Worm (Caenorhabditis elegans) whole organism, L4 larva: ENCODE data around the gene Y53G8AM.7.

Experiments used
- aha-1 ChIP-seq: fragments of 150-350 bp; peaks from one replicate; lab custom pipeline; 2014; ENCODE audit warnings: missing biosample characterization, missing genetic modification characterization
- hlh-30 ChIP-seq: sonication (generic microtip); optimal IDR thresholded peaks from 2 replicates; lab custom pipeline; 2017; ENCODE audit warnings: antibody characterized with exemption, mild to moderate bottlenecking, missing genetic modification characterization, missing compliant biosample characterization; ENCODE audit not compliant: insufficient read depth
- lin-1 ChIP-seq: fragments of 200-800 bp; sonication (Bioruptor generic); IDR thresholded peaks from 2 replicates; pipeline ENCODE4 v1.3.6; 2022; ENCODE audit warnings: missing genetic modification reagents, missing genetic modification characterization, missing compliant biosample characterization
- lin-29 ChIP-seq: fragments of 200-800 bp; sonication (Bioruptor generic); IDR thresholded peaks from 2 replicates; pipeline ENCODE4 v1.3.6; 2022; ENCODE audit warnings: missing genetic modification reagents, missing genetic modification characterization, missing compliant biosample characterization
- lsy-2 ChIP-seq, 2 experiments: fragments of 150-350 bp in 1 of 2; sonication (generic microtip) in 1 of 2; optimal IDR thresholded peaks; 2 replicates each; lab custom pipeline; 2014 to 2017; ENCODE audit warnings: missing biosample characterization in 2 of 2, missing genetic modification characterization in 2 of 2
- mdl-1 ChIP-seq, 2 experiments: fragments of 150-350 bp in 1 of 2; sonication (generic microtip) in 1 of 2; optimal IDR thresholded peaks; 2 replicates each; lab custom pipeline; 2014 to 2017; ENCODE audit warnings: missing biosample characterization in 2 of 2, missing genetic modification characterization in 2 of 2
- snpc-4 ChIP-seq: fragments of 150-350 bp; optimal IDR thresholded peaks from 2 replicates; lab custom pipeline; 2014; ENCODE audit warnings: missing biosample characterization, missing genetic modification characterization
- zag-1 ChIP-seq: fragments of 150-350 bp; optimal IDR thresholded peaks from 2 replicates; lab custom pipeline; 2014; ENCODE audit warnings: missing biosample characterization, missing genetic modification characterization

- TF ChIP-seq snpc-4: no peak
- no peak for TF ChIP-seq aha-1 (tag; lab: Kevin White, UChicago)
- TF ChIP-seq lsy-2 (tag; optimal IDR thresholded peaks at IDR 0.05; lab: Kevin White, UChicago): no peak
- TF ChIP-seq zag-1 (tag; lab: Kevin White, UChicago): no peak
- no peak for TF ChIP-seq lin-1 (GFP tag; lab: Robert Waterston, UW)
- no peak for TF ChIP-seq hlh-30 (tag; lab: Kevin White, UChicago)
- no peak for TF ChIP-seq lin-29 (GFP tag; lab: Robert Waterston, UW)
- no peak for TF ChIP-seq mdl-1 (tag; optimal IDR thresholded peaks at IDR 0.05; lab: Kevin White, UChicago)
These were observed 45.1 kb upstream of the Y53G8AM.7 start for ce11 chrIII:3311607-3312006.
